Worm (Caenorhabditis elegans) whole organism, L3 larva: ENCODE data around the gene Y76B12C.3.

ENCODE experiments used
- R02D3.7 ChIP-seq: fragments of 150-350 bp; optimal IDR thresholded peaks from 2 replicates; lab custom pipeline; 2014; ENCODE audit warnings: missing biosample characterization, missing genetic modification characterization
- ZK546.5 ChIP-seq: sonication (generic microtip); optimal IDR thresholded peaks from 2 replicates; lab custom pipeline; 2017; ENCODE audit warnings: missing biosample characterization, missing genetic modification characterization
- aly-2 ChIP-seq: fragments of 150-350 bp; optimal IDR thresholded peaks from 2 replicates; lab custom pipeline; 2014; ENCODE audit warnings: missing biosample characterization, missing genetic modification characterization
- ama-1 ChIP-seq: fragments of 150-350 bp; optimal IDR thresholded peaks from 2 replicates; lab custom pipeline; 2018
- ceh-28 ChIP-seq: fragments of 150-350 bp; optimal IDR thresholded peaks from 2 replicates; lab custom pipeline; 2014; ENCODE audit warnings: missing biosample characterization, missing genetic modification reagents, missing genetic modification characterization
- ceh-9 ChIP-seq: sonication (generic microtip); optimal IDR thresholded peaks from 2 replicates; lab custom pipeline; 2018; ENCODE audit warnings: missing biosample characterization, missing genetic modification characterization
- egl-27 ChIP-seq: sonication (generic microtip); optimal IDR thresholded peaks from 4 replicates; lab custom pipeline; 2017; ENCODE audit warnings: missing biosample characterization, missing genetic modification reagents, missing genetic modification characterization
- egl-5 ChIP-seq: fragments of 150-350 bp; optimal IDR thresholded peaks from 2 replicates; lab custom pipeline; 2017; ENCODE audit warnings: missing biosample characterization, missing genetic modification reagents, missing genetic modification characterization, inconsistent platforms
- eor-1 ChIP-seq, 2 experiments: fragments of 150-350 bp; optimal IDR thresholded peaks; 2 replicates each; lab custom pipeline; 2014 to 2018; ENCODE audit warnings: missing biosample characterization in 2 of 2, missing genetic modification characterization in 2 of 2
- fkh-10 ChIP-seq: sonication (generic microtip); optimal IDR thresholded peaks from 2 replicates; lab custom pipeline; 2017; ENCODE audit warnings: missing biosample characterization, missing genetic modification reagents, missing genetic modification characterization
- fkh-2 ChIP-seq: fragments of 150-350 bp; optimal IDR thresholded peaks from 2 replicates; lab custom pipeline; 2014; ENCODE audit warnings: missing biosample characterization, missing genetic modification reagents, missing genetic modification characterization
- fos-1 ChIP-seq: fragments of 150-350 bp; optimal IDR thresholded peaks from 2 replicates; lab custom pipeline; 2014; ENCODE audit warnings: missing biosample characterization, missing genetic modification characterization
- hmg-11 ChIP-seq: sonication (generic microtip); optimal IDR thresholded peaks from 2 replicates; lab custom pipeline; 2016; ENCODE audit warnings: missing genetic modification characterization, missing compliant biosample characterization
- lin-15B ChIP-seq: fragments of 150-350 bp; optimal IDR thresholded peaks from 2 replicates; lab custom pipeline; 2014; ENCODE audit warnings: missing biosample characterization, missing genetic modification characterization
- lin-39 ChIP-seq: fragments of 150-350 bp; optimal IDR thresholded peaks from 2 replicates; lab custom pipeline; 2018; ENCODE audit warnings: missing biosample characterization, missing genetic modification reagents, missing genetic modification characterization
- lsy-12 ChIP-seq: sonication (generic microtip); optimal IDR thresholded peaks from 2 replicates; lab custom pipeline; 2016; ENCODE audit warnings: mild to moderate bottlenecking, missing genetic modification characterization, missing compliant biosample characterization
- mdl-1 ChIP-seq: fragments of 150-350 bp; optimal IDR thresholded peaks from 2 replicates; lab custom pipeline; 2014; ENCODE audit warnings: missing biosample characterization, missing genetic modification characterization
- mml-1 ChIP-seq: fragments of 150-350 bp; sonication (generic microtip); optimal IDR thresholded peaks from 3 replicates; lab custom pipeline; 2014; ENCODE audit warnings: missing biosample characterization, missing genetic modification characterization
- nhr-12 ChIP-seq: fragments of 150-350 bp; optimal IDR thresholded peaks from 2 replicates; lab custom pipeline; 2014; ENCODE audit warnings: missing biosample characterization, missing genetic modification characterization
- nhr-237 ChIP-seq: fragments of 150-350 bp; optimal IDR thresholded peaks from 2 replicates; lab custom pipeline; 2014; ENCODE audit warnings: missing biosample characterization, missing genetic modification characterization
- nhr-25 ChIP-seq: sonication (generic microtip); optimal IDR thresholded peaks from 2 replicates; lab custom pipeline; 2017; ENCODE audit warnings: missing biosample characterization, missing genetic modification characterization
- nhr-28 ChIP-seq: fragments of 150-350 bp; optimal IDR thresholded peaks from 2 replicates; lab custom pipeline; 2014; ENCODE audit warnings: missing biosample characterization, missing genetic modification characterization
- nhr-43 ChIP-seq: sonication (generic microtip); optimal IDR thresholded peaks from 2 replicates; lab custom pipeline; 2016; ENCODE audit warnings: mild to moderate bottlenecking, missing genetic modification characterization, missing compliant biosample characterization; ENCODE audit not compliant: poor library complexity, severe bottlenecking
- nhr-67 ChIP-seq: fragments of 150-350 bp; optimal IDR thresholded peaks from 2 replicates; lab custom pipeline; 2014; ENCODE audit warnings: missing biosample characterization, missing genetic modification characterization
- nhr-76 ChIP-seq: fragments of 150-350 bp; sonication (generic microtip); optimal IDR thresholded peaks from 5 replicates; lab custom pipeline; 2014; ENCODE audit warnings: missing biosample characterization, missing genetic modification characterization
- nhr-77 ChIP-seq: fragments of 150-350 bp; optimal IDR thresholded peaks from 2 replicates; lab custom pipeline; 2014; ENCODE audit warnings: missing biosample characterization, missing genetic modification characterization
- pha-4 ChIP-seq: fragments of 150-350 bp; optimal IDR thresholded peaks from 2 replicates; lab custom pipeline; 2014; ENCODE audit warnings: missing biosample characterization, missing genetic modification reagents, missing genetic modification characterization
- pqm-1 ChIP-seq: fragments of 150-350 bp; optimal IDR thresholded peaks from 2 replicates; lab custom pipeline; 2017; ENCODE audit warnings: missing biosample characterization, missing genetic modification characterization, inconsistent platforms
- sea-2 ChIP-seq: fragments of 150-350 bp; sonication (generic microtip); optimal IDR thresholded peaks from 4 replicates; lab custom pipeline; 2014; ENCODE audit warnings: missing biosample characterization, missing genetic modification reagents, missing genetic modification characterization
- snpc-4 ChIP-seq: fragments of 150-350 bp; optimal IDR thresholded peaks from 2 replicates; lab custom pipeline; 2014; ENCODE audit warnings: missing biosample characterization, missing genetic modification characterization
- tbx-2 ChIP-seq: sonication (generic microtip); optimal IDR thresholded peaks from 2 replicates; lab custom pipeline; 2016; ENCODE audit warnings: mild to moderate bottlenecking, missing genetic modification characterization, missing compliant biosample characterization
- unc-62 ChIP-seq: fragments of 150-350 bp; sonication (generic microtip); optimal IDR thresholded peaks from 4 replicates; lab custom pipeline; 2014; ENCODE audit warnings: missing biosample characterization, missing genetic modification reagents, missing genetic modification characterization

Y76B12C.3 gene

DNA sequence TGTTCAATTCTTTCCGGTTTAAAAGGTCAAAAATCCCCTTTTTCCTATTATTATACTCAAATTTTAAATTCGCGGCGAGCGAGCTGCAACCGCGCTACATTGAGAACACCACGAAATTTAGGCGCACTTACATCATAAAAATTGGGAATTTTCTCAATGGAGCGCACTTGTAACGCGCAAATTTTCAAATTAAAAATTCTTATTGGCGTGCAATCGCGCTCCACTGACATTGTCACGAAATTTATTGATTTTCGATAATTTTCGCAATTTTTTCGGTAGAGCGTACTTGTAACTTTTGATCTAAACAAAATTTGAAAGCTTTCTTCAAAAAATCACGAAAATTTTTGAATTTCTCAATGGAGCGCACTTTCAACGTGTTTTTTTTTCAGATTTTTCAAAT lies 10.3 kb upstream of the Y76B12C.3 start, which contains the start of gene ulp-3:
ulp-3 (plus strand) TSS at position 388 of the 400 bp plus-strand sequence.
- TF ChIP-seq tbx-2 (tag; lab: Kevin White, UChicago), result no peak
- no peak for TF ChIP-seq unc-62 (GFP tag; lab: Kevin White, UChicago)
- no peak for TF ChIP-seq mdl-1 (tag; lab: Kevin White, UChicago)
- TF ChIP-seq ZK546.5 (tag; lab: Kevin White, UChicago), result no peak
- TF ChIP-seq aly-2 (tag; lab: Kevin White, UChicago), result no peak
- no peak for TF ChIP-seq nhr-237 (tag; lab: Kevin White, UChicago)
- no peak for TF ChIP-seq R02D3.7
- TF ChIP-seq fkh-2 (tag; lab: Kevin White, UChicago), result no peak
- no peak for TF ChIP-seq nhr-43 (tag; lab: Kevin White, UChicago)
- TF ChIP-seq sea-2, result no peak
- no peak for TF ChIP-seq egl-5 (tag; lab: Kevin White, UChicago)
- TF ChIP-seq pqm-1 (tag; lab: Kevin White, UChicago), result no peak
- no peak for TF ChIP-seq nhr-25 (tag; lab: Kevin White, UChicago)
- no peak for TF ChIP-seq lin-39 (tag; lab: Kevin White, UChicago)
- no peak for TF ChIP-seq lin-15B
- TF ChIP-seq nhr-67 (tag; lab: Kevin White, UChicago), result no peak
- TF ChIP-seq ama-1, result no peak
- TF ChIP-seq hmg-11 (tag; lab: Kevin White, UChicago), result no peak
- no peak for TF ChIP-seq fos-1 (tag; lab: Kevin White, UChicago)
- no peak for TF ChIP-seq fkh-10 (GFP tag; lab: Kevin White, UChicago)

DNA sequence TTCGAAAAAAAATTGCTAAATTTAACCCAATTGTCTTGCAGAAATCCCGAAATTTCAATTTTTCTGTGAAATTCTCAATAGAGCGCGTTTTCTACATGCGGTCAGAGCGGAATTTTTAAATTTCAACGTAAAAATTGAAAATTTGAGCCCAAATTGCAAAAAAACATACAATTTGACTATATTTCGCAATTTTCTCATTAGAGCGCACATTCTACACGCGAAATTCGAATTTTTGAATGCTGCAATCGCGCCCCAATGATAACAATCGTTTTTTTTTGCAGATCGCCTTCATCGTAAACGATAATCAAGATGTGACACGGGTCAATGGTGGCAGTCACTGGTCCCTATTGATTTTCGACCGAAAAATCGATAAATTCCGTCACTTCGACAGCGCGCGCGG lies 9.4 kb upstream of the Y76B12C.3 start:
- TF ChIP-seq nhr-76, result no peak
- TF ChIP-seq unc-62 (GFP tag; lab: Kevin White, UChicago), result no peak
- no peak for TF ChIP-seq nhr-77 (tag; lab: Kevin White, UChicago)
- TF ChIP-seq lin-39 (tag; lab: Kevin White, UChicago), result no peak
- no peak for TF ChIP-seq ceh-9 (tag; lab: Kevin White, UChicago)
- TF ChIP-seq R02D3.7, result no peak
- TF ChIP-seq nhr-43 (tag; lab: Kevin White, UChicago), result no peak
- no peak for TF ChIP-seq hmg-11 (tag; lab: Kevin White, UChicago)
- TF ChIP-seq fkh-10 (GFP tag; lab: Kevin White, UChicago), result no peak
- no peak for TF ChIP-seq lsy-12 (tag; lab: Kevin White, UChicago)
- no peak for TF ChIP-seq egl-5 (tag; lab: Kevin White, UChicago)
- TF ChIP-seq egl-27 (tag; lab: Kevin White, UChicago), result no peak
- TF ChIP-seq fkh-2 (tag; lab: Kevin White, UChicago), result no peak
- no peak for TF ChIP-seq pha-4 (tag; lab: Kevin White, UChicago)
- TF ChIP-seq tbx-2 (tag; lab: Kevin White, UChicago), result no peak
- TF ChIP-seq nhr-28, result no peak
- no peak for TF ChIP-seq nhr-67 (tag; lab: Kevin White, UChicago)
- TF ChIP-seq, all 47 proteins: peak for 0

DNA sequence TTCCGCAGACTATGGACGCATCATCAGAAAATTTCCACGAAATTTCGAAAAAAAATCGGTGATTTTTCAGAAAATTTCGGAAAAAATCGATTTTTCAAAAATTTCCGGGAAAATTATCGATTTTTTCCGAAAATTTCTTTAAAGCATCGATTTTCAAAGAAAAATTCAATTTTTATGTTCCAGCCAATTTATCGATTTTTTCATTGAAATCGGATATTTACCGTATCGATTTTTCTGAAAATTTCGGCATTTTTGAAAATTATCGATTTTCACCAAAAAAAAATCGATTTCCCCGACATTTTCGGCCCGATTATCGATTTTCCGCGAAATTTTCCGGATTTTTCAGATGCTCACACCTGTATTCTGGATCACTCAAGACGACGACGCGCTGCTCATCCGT lies 8.4 kb upstream of the Y76B12C.3 start, which contains the start of gene Y48A5A.1:
Y48A5A.1 (plus strand) TSS at position 347 of the 400 bp plus-strand sequence.
- peak; percentile 93 for TF ChIP-seq ceh-28 (tag; lab: Kevin White, UChicago)
- no peak for TF ChIP-seq egl-27 (tag; lab: Kevin White, UChicago)

DNA sequence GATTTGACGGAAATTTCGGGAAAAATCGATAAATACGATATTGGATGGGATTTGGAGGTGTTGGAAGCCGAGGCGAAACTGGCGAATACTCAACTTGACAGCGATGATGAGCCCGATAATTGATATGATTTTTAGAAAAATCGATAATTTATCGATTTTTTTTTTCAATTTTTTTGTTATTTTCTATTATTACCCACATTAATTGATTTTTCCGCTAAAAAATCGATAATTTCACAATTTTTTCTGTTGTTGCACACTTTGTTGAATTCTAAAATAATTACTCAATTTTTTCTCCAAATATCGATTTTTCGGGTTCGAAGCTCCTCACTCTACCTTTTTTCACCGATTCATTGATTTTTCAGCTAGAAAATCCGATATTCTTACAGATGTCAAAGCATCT lies 4.2 kb upstream of the Y76B12C.3 start, which contains the start of gene Y48A5A.3:
Y48A5A.3 (plus strand) TSS at position 385 of the 400 bp plus-strand sequence.
- peak; percentile 90 for TF ChIP-seq ceh-28 (tag; lab: Kevin White, UChicago)
- no peak for TF ChIP-seq ceh-9 (tag; lab: Kevin White, UChicago)

DNA sequence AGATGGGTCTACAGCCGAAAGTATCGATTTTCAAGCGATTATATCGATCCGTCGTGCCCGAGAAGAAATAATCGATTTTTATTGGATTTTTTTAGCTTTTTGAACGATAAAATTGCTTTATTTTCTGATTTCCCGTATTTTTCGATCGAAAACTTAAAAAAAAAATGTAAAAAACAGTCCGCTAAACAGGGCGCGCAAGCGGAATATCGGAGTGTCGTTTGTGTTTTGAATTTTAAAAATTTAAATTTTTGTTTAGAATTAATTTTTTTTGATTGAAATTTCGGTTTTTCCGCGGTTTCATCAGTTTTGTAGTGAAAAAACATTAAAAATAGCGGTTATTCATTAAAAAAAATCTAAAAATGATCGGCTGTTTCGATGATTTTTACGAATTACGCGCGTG lies 3.3 kb upstream of the Y76B12C.3 start:
- TF ChIP-seq eor-1 (tag; optimal IDR thresholded peaks at IDR 0.05; lab: Kevin White, UChicago) (no peak), nhr-67 (tag; lab: Kevin White, UChicago) (no peak), snpc-4 (tag; lab: Kevin White, UChicago) (no peak), ceh-28 (tag; lab: Kevin White, UChicago) (no peak), nhr-12 (no peak), nhr-28 (no peak), nhr-237 (tag; lab: Kevin White, UChicago) (no peak), mml-1 (tag; lab: Kevin White, UChicago) (no peak), lsy-12 (tag; lab: Kevin White, UChicago) (no peak), nhr-25 (tag; lab: Kevin White, UChicago) (no peak), fkh-10 (GFP tag; lab: Kevin White, UChicago) (no peak), nhr-43 (tag; lab: Kevin White, UChicago) (no peak), pqm-1 (tag; lab: Kevin White, UChicago) (no peak)
